Worm (Caenorhabditis elegans) whole organism, L1 larva: ENCODE measurements around the gene M28.8.

ENCODE experiments used
- ceh-8 ChIP-seq: fragments of 200-800 bp; sonication (Bioruptor generic); optimal IDR thresholded peaks from 2 replicates; lab custom pipeline; 2018; ENCODE audit warnings: mild to moderate bottlenecking, missing genetic modification characterization, moderate library complexity, missing compliant biosample characterization
- egl-27 ChIP-seq, 2 experiments: fragments of 150-350 bp in 1 of 2; sonication (generic microtip); optimal IDR thresholded peaks; 3 replicates each; lab custom pipeline; 2017 to 2018; ENCODE audit warnings: missing biosample characterization in 2 of 2, missing genetic modification characterization in 2 of 2, missing genetic modification reagents in 2 of 2
- lsy-2 ChIP-seq, 2 experiments: fragments of 150-350 bp; optimal IDR thresholded peaks; 2 replicates each; lab custom pipeline; 2014; ENCODE audit warnings: missing biosample characterization in 2 of 2, missing genetic modification characterization in 2 of 2
- nhr-77 ChIP-seq: fragments of 150-350 bp; optimal IDR thresholded peaks from 2 replicates; lab custom pipeline; 2014; ENCODE audit warnings: missing biosample characterization, missing genetic modification characterization
- nhr-84 ChIP-seq: sonication (generic microtip); optimal IDR thresholded peaks from 2 replicates; lab custom pipeline; 2017; ENCODE audit warnings: missing biosample characterization, missing genetic modification characterization
- skn-1 ChIP-seq: fragments of 150-350 bp; optimal IDR thresholded peaks from 2 replicates; lab custom pipeline; 2014; ENCODE audit warnings: missing biosample characterization, missing genetic modification characterization
- tlp-1 ChIP-seq: fragments of 150-350 bp; optimal IDR thresholded peaks from 2 replicates; lab custom pipeline; 2014; ENCODE audit warnings: missing biosample characterization, missing genetic modification characterization
- unc-62 ChIP-seq: fragments of 150-350 bp; optimal IDR thresholded peaks from 2 replicates; lab custom pipeline; 2014; ENCODE audit warnings: missing biosample characterization, missing genetic modification reagents, missing genetic modification characterization
- xbp-1 ChIP-seq: sonication (generic microtip); optimal IDR thresholded peaks from 2 replicates; lab custom pipeline; 2016; ENCODE audit warnings: missing genetic modification characterization, missing compliant biosample characterization

DNA sequence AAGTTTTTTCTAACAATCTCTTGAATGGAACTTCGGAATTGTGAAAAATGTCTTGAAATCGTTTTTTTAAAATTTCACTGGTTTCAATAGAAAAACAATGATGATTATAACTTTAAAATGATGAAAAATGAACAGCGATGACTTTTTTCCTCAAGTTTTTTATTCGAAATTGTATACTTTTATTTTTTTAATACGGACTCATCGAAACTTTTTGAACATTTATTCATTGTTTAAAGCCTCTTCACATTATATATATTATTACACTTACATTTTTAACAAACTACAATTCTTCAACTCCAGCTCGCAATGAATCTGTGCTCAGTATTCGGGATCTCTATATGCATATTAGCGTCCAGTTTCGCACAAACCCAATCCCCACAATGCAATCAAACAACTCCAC lies at the start of gene M28.8:
- TF ChIP-seq nhr-77 (tag; lab: Kevin White, UChicago) (no peak), lsy-2 (tag; optimal IDR thresholded peaks at IDR 0.05; lab: Kevin White, UChicago) (no peak), skn-1 (no peak), egl-27 (tag; optimal IDR thresholded peaks at IDR 0.05; lab: Kevin White, UChicago) (no peak), ceh-8 (GFP tag; lab: Kevin White, UChicago) (no peak), tlp-1 (tag; lab: Kevin White, UChicago) (no peak), unc-62 (GFP tag; lab: Kevin White, UChicago) (no peak), xbp-1 (tag; lab: Kevin White, UChicago) (no peak), nhr-84 (tag; lab: Kevin White, UChicago) (no peak)
